Worm (Caenorhabditis elegans): ENCODE measurements around the gene kynu-1.
A peak's percentile ranks its signal among the peaks of the same experiment; 100 is the strongest.

kynu-1 gene

ce11 chrX:6109288-6109770, at the start of gene kynu-1:
TSS of gene kynu-1 (minus strand) at chrX:6109338.
- TF ChIP-seq W03F9.2 (tag; optimal IDR thresholded peaks at IDR 0.05) (no peak), him-1 (tag; optimal IDR thresholded peaks at IDR 0.05) (no peak), dao-5 (tag; optimal IDR thresholded peaks at IDR 0.05) (no peak)

ce11 chrX:6157411-6157916, 48.3 kb upstream of the kynu-1 start:
- TF ChIP-seq dao-5 (tag; optimal IDR thresholded peaks at IDR 0.05): no peak
- no peak for TF ChIP-seq W03F9.2 (tag; optimal IDR thresholded peaks at IDR 0.05)
- no peak for TF ChIP-seq him-1 (tag; optimal IDR thresholded peaks at IDR 0.05)

- no peak for TF ChIP-seq dao-5 (tag; optimal IDR thresholded peaks at IDR 0.05)
- no peak for TF ChIP-seq him-1 (tag; optimal IDR thresholded peaks at IDR 0.05)
- TF ChIP-seq W03F9.2 (tag; optimal IDR thresholded peaks at IDR 0.05): no peak
These were observed 46.3 kb upstream of the kynu-1 start for ce11 chrX:6155436-6155835.

- no peak for TF ChIP-seq dao-5 (tag; optimal IDR thresholded peaks at IDR 0.05)
- no peak for TF ChIP-seq him-1 (tag; optimal IDR thresholded peaks at IDR 0.05)
- TF ChIP-seq W03F9.2 (tag; optimal IDR thresholded peaks at IDR 0.05): no peak
These were observed 41.9 kb upstream of the kynu-1 start for ce11 chrX:6150949-6151519.

ce11 chrX:6150449-6150848, 41.3 kb upstream of the kynu-1 start, which contains the start of gene tag-275:
TSS of gene tag-275 (minus strand) at chrX:6150549.
- TF ChIP-seq him-1 (tag; optimal IDR thresholded peaks at IDR 0.05) (no peak), W03F9.2 (tag; optimal IDR thresholded peaks at IDR 0.05) (no peak), dao-5 (tag; optimal IDR thresholded peaks at IDR 0.05) (no peak)

ce11 chrX:6145921-6146320, 36.8 kb upstream of the kynu-1 start:
- TF ChIP-seq him-1 (tag; optimal IDR thresholded peaks at IDR 0.05) (no peak), W03F9.2 (tag; optimal IDR thresholded peaks at IDR 0.05) (no peak), dao-5 (tag; optimal IDR thresholded peaks at IDR 0.05) (no peak)

- no peak for TF ChIP-seq him-1 (tag; optimal IDR thresholded peaks at IDR 0.05)
These were observed 29.1 kb upstream of the kynu-1 start, which contains the start of gene Y72A10A.1 for ce11 chrX:6138243-6138642. TSS of gene Y72A10A.1 (minus strand) at chrX:6138343.

DNA sequence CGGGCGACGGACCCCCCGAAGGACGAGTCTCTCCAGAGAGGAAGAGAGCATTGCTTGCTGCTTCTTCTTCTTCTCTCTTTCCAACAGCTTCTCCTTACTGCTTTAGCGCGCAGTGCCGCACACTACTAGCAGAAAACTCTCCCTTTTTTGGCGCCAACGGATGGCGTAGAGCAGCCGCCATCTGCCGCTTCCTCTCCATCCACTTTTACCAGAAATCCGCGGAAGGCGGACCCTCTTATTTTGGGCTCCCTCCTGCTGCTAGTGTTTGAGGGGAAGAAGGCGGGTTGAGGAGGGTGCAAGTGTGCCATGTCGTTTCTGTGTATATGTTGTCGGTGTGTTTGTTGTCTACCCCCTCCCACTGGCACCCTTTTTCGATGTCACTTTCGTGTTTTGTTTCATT, 25.3 kb upstream of the kynu-1 start:
- no peak for TF ChIP-seq dao-5 (tag; optimal IDR thresholded peaks at IDR 0.05)
- TF ChIP-seq W03F9.2 (tag; optimal IDR thresholded peaks at IDR 0.05): no peak
- no peak for TF ChIP-seq him-1 (tag; optimal IDR thresholded peaks at IDR 0.05)

- no peak for TF ChIP-seq him-1 (tag; optimal IDR thresholded peaks at IDR 0.05)
- no peak for TF ChIP-seq dao-5 (tag; optimal IDR thresholded peaks at IDR 0.05)
- no peak for TF ChIP-seq W03F9.2 (tag; optimal IDR thresholded peaks at IDR 0.05)
These were observed 20.1 kb upstream of the kynu-1 start for ce11 chrX:6129277-6129676.

ce11 chrX:6128773-6129172, 19.6 kb upstream of the kynu-1 start:
- TF ChIP-seq dao-5 (tag; optimal IDR thresholded peaks at IDR 0.05) (no peak), him-1 (tag; optimal IDR thresholded peaks at IDR 0.05) (no peak)

DNA sequence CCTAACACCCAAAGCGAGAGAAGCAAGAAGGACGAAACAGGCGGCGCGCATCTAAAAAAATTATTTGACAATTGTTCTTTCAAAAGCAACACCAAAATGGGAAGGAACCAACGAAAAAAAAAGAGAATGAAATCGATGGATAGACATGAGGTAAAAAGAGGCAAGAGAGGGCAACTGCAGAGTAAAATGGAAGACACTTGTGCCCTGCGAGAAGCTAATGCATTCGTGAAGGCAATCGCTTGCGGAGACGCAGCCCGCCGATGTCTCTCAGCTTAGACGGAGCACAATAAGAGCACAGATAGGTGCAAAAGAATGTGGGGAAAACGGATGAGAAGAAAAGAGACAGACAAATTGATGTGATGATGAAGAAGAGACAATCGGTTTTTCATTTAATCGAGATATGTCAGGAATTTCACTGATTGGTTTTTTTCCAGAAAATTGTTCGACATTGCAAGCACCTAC, 19.1 kb upstream of the kynu-1 start, which contains the start of gene C15H9.9:
Gene C15H9.9 (minus strand): TSS at position 51 of the 462 bp plus-strand sequence.
- TF ChIP-seq dao-5 (tag; optimal IDR thresholded peaks at IDR 0.05) (no peak), him-1 (tag; optimal IDR thresholded peaks at IDR 0.05) (peak; percentile 54)

- no peak for TF ChIP-seq him-1 (tag; optimal IDR thresholded peaks at IDR 0.05)
- no peak for TF ChIP-seq dao-5 (tag; optimal IDR thresholded peaks at IDR 0.05)
- no peak for TF ChIP-seq W03F9.2 (tag; optimal IDR thresholded peaks at IDR 0.05)
These were observed 12.9 kb upstream of the kynu-1 start, which contains the start of gene nnt-1 for ce11 chrX:6122026-6122425. TSS of gene nnt-1 (plus strand) at chrX:6122311.

ce11 chrX:6121279-6121678, 12.1 kb upstream of the kynu-1 start:
- no peak for TF ChIP-seq dao-5 (tag; optimal IDR thresholded peaks at IDR 0.05)

DNA sequence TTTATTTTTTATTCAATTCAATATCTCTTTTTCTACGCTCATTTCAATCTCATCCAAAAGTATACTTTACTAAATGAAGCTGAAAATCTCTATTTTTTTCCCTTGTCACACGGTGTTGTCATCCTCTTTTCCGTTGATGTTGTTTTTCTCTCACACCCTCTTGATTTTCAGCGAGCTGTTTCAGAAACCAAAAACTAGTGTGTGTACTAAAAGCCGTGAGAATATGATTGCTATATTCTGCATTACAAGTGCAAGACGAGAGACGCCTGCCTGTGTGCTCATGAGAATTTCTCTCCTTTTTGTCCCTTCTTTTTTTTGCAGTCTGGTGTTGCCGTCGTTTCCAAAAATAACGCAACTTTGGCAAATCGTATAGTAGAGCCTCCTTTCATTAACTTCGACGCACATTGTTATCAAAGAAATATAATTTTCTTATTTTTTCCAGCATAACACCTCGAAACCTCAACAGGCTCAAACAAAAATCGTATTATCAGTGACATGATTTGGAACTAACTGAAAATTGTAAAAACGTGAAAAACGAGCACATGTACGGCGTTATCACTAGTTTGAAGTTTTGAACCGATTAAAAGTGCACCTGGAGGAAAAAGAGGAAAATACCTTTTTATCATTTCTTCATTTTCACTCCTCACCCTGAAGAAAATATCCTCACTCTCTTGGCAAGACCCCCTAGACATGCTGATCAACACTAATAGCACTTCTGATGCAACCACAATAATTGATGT, 9.1 kb upstream of the kynu-1 start, which contains the start of gene C15H9.2:
Gene C15H9.2 (plus strand): TSS at position 441 of the 740 bp plus-strand sequence.
- no peak for TF ChIP-seq W03F9.2 (tag; optimal IDR thresholded peaks at IDR 0.05)
- TF ChIP-seq dao-5 (tag; optimal IDR thresholded peaks at IDR 0.05): no peak
- no peak for TF ChIP-seq him-1 (tag; optimal IDR thresholded peaks at IDR 0.05)
